Fruit fly (Drosophila melanogaster) whole organism, embryonic: ENCODE data around the gene BORCS6.

ENCODE experiments used
- Atf6 ChIP-seq: fragments of 200-800 bp; sonication (Bioruptor generic); IDR thresholded peaks from 2 replicates; pipeline ENCODE4 v1.3.6; 2022; ENCODE audit warnings: missing biosample characterization, missing genetic modification characterization
- B-H2 ChIP-seq: fragments of 200-800 bp; sonication (Bioruptor generic); optimal IDR thresholded peaks from 2 replicates; lab custom pipeline; 2018; ENCODE audit warnings: missing biosample characterization, mild to moderate bottlenecking, missing genetic modification characterization
- CG10366 ChIP-seq: fragments of 200-800 bp; sonication (Bioruptor generic); IDR thresholded peaks from 2 replicates; pipeline ENCODE4 v1.3.6; 2022; ENCODE audit warnings: missing biosample characterization, missing genetic modification characterization
- CG10979 ChIP-seq: fragments of 200-800 bp; sonication (Bioruptor generic); optimal IDR thresholded peaks from 2 replicates; lab custom pipeline; 2018; ENCODE audit warnings: missing biosample characterization, mild to moderate bottlenecking, missing genetic modification characterization, moderate library complexity
- CG12236 ChIP-seq: fragments of 200-800 bp; sonication (Bioruptor generic); optimal IDR thresholded peaks from 2 replicates; lab custom pipeline; 2016; ENCODE audit warnings: missing biosample characterization, missing genetic modification characterization
- CG13775 ChIP-seq: fragments of 200-800 bp; sonication (Bioruptor generic); optimal IDR thresholded peaks from 3 replicates; lab custom pipeline; 2017; ENCODE audit warnings: missing biosample characterization, mild to moderate bottlenecking, missing genetic modification characterization
- CG13894 ChIP-seq: fragments of 200-800 bp; sonication (Bioruptor generic); optimal IDR thresholded peaks from 3 replicates; lab custom pipeline; 2018; ENCODE audit warnings: missing biosample characterization, mild to moderate bottlenecking, missing genetic modification characterization, moderate library complexity
- CG14441 ChIP-seq: fragments of 200-800 bp; sonication (Bioruptor generic); IDR thresholded peaks from 2 replicates; pipeline ENCODE4 v1.3.6; 2022; ENCODE audit warnings: missing biosample characterization, missing genetic modification characterization
- CG14860 ChIP-seq: fragments of 200-800 bp; sonication (Bioruptor generic); IDR thresholded peaks from 3 replicates; pipeline ENCODE4 v1.3.6; 2022; ENCODE audit warnings: missing biosample characterization, missing genetic modification characterization; ENCODE audit not compliant: partially characterized antibody
- CG15269 ChIP-seq: fragments of 200-800 bp; sonication (Bioruptor generic); optimal IDR thresholded peaks from 2 replicates; lab custom pipeline; 2018; ENCODE audit warnings: missing biosample characterization, mild to moderate bottlenecking, missing genetic modification characterization, moderate library complexity
- CG1647 ChIP-seq: fragments of 200-800 bp; sonication (Bioruptor generic); optimal IDR thresholded peaks from 3 replicates; lab custom pipeline; 2016; ENCODE audit warnings: missing biosample characterization, missing genetic modification characterization
- CG16863 ChIP-seq: fragments of 200-800 bp; sonication (Bioruptor generic); optimal IDR thresholded peaks from 3 replicates; lab custom pipeline; 2016; ENCODE audit warnings: missing biosample characterization, missing genetic modification characterization
- CG17186 ChIP-seq: fragments of 200-800 bp; sonication (Bioruptor generic); optimal IDR thresholded peaks from 3 replicates; lab custom pipeline; 2017; ENCODE audit warnings: missing biosample characterization, missing genetic modification reagents, missing genetic modification characterization
- CG17385 ChIP-seq: fragments of 200-800 bp; sonication (Bioruptor generic); optimal IDR thresholded peaks from 3 replicates; lab custom pipeline; 2018; ENCODE audit warnings: missing biosample characterization, mild to moderate bottlenecking, missing genetic modification characterization
- CG18599 ChIP-seq: fragments of 200-800 bp; sonication (Bioruptor generic); optimal IDR thresholded peaks from 3 replicates; lab custom pipeline; 2017; ENCODE audit warnings: missing biosample characterization, missing genetic modification characterization, mild to moderate bottlenecking, moderate library complexity, missing genetic modification reagents
- CG3726 ChIP-seq: fragments of 200-800 bp; sonication (Bioruptor generic); IDR thresholded peaks from 3 replicates; pipeline ENCODE4, ENCODE4 v1.3.6; 2022; ENCODE audit warnings: missing biosample characterization, missing genetic modification characterization
- CG4404 ChIP-seq: fragments of 200-800 bp; sonication (Bioruptor generic); IDR thresholded peaks from 2 replicates; pipeline ENCODE4 v1.3.6; 2022; ENCODE audit warnings: missing biosample characterization, missing genetic modification characterization
- CG4730 ChIP-seq: fragments of 200-800 bp; sonication (Bioruptor generic); IDR thresholded peaks from 2 replicates; pipeline ENCODE4 v1.3.6; 2022; ENCODE audit warnings: missing biosample characterization, missing genetic modification characterization
- CG6654 ChIP-seq: fragments of 200-800 bp; sonication (Bioruptor generic); optimal IDR thresholded peaks from 2 replicates; lab custom pipeline; 2017; ENCODE audit warnings: missing biosample characterization, mild to moderate bottlenecking, missing genetic modification characterization
- CG6689 ChIP-seq: fragments of 200-800 bp; sonication (Bioruptor generic); IDR thresholded peaks from 2 replicates; pipeline ENCODE4 v1.3.6; 2022; ENCODE audit warnings: missing biosample characterization, missing genetic modification characterization
- CG8281 ChIP-seq: fragments of 200-800 bp; sonication (Bioruptor generic); optimal IDR thresholded peaks from 2 replicates; lab custom pipeline; 2018; ENCODE audit warnings: missing biosample characterization, mild to moderate bottlenecking, missing genetic modification characterization, moderate library complexity
- CG8478 ChIP-seq: fragments of >200 bp; optimal IDR thresholded peaks from 2 replicates; lab custom pipeline; 2018
- CG9215 ChIP-seq: fragments of 200-800 bp; sonication (Bioruptor generic); IDR thresholded peaks from 2 replicates; pipeline ENCODE4 v1.3.6; 2022; ENCODE audit warnings: missing biosample characterization, missing genetic modification characterization
- CG9727 ChIP-seq: fragments of 200-800 bp; sonication (Bioruptor generic); optimal IDR thresholded peaks from 3 replicates; lab custom pipeline; 2017; ENCODE audit warnings: missing biosample characterization, mild to moderate bottlenecking, missing genetic modification characterization
- Eip74EF ChIP-seq, 2 experiments: fragments of 200-800 bp in 1 of 2; fragments of >200 bp in 1 of 2; sonication (Bioruptor generic) in 1 of 2; optimal IDR thresholded peaks; 2 replicates each; lab custom pipeline; 2017 to 2019; ENCODE audit warnings: missing biosample characterization in 2 of 2, missing genetic modification characterization in 2 of 2, mild to moderate bottlenecking in 1 of 2, moderate library complexity in 1 of 2
- Gug ChIP-seq: fragments of 200-800 bp; sonication (Bioruptor generic); IDR thresholded peaks from 4 replicates; pipeline ENCODE4 v1.3.6; 2022; ENCODE audit warnings: missing biosample characterization, missing genetic modification characterization
- Jarid2 ChIP-seq: fragments of 200-800 bp; sonication (Bioruptor generic); optimal IDR thresholded peaks from 3 replicates; lab custom pipeline; 2017; ENCODE audit warnings: mild to moderate bottlenecking, missing biosample characterization, missing genetic modification reagents, missing genetic modification characterization
- Meics ChIP-seq: fragments of 200-800 bp; sonication (Bioruptor generic); optimal IDR thresholded peaks from 2 replicates; lab custom pipeline; 2017; ENCODE audit warnings: missing biosample characterization, mild to moderate bottlenecking, missing genetic modification characterization
- Poxn ChIP-seq: fragments of 200-800 bp; sonication (Bioruptor generic); IDR thresholded peaks from 2 replicates; pipeline ENCODE4 v1.3.6; 2022; ENCODE audit warnings: missing biosample characterization, missing genetic modification characterization
- Sox100B ChIP-seq: fragments of 200-800 bp; sonication (Bioruptor generic); optimal IDR thresholded peaks from 3 replicates; lab custom pipeline; 2018; ENCODE audit warnings: missing biosample characterization, mild to moderate bottlenecking, missing genetic modification characterization
- Stat92E ChIP-seq, 3 experiments: fragments of >200 bp in 2 of 3; fragments of 200-800 bp in 1 of 3; sonication (Bioruptor generic) in 1 of 3; optimal IDR thresholded peaks; 2 replicates each; lab custom pipeline; 2017 to 2019; ENCODE audit warnings: missing biosample characterization in 3 of 3, missing genetic modification characterization in 3 of 3, mild to moderate bottlenecking in 1 of 3, moderate library complexity in 1 of 3
- bcd ChIP-seq: fragments of 200-800 bp; sonication (Bioruptor generic); optimal IDR thresholded peaks from 2 replicates; lab custom pipeline; 2017; ENCODE audit warnings: missing biosample characterization, mild to moderate bottlenecking, missing genetic modification characterization
- cas ChIP-seq: fragments of 200-800 bp; sonication (Bioruptor generic); IDR thresholded peaks from 2 replicates; pipeline ENCODE4 v1.3.6; 2022; ENCODE audit warnings: missing biosample characterization, missing genetic modification characterization
- crc ChIP-seq: fragments of 200-800 bp; sonication (Bioruptor generic); optimal IDR thresholded peaks from 2 replicates; lab custom pipeline; 2016; ENCODE audit warnings: missing biosample characterization, missing genetic modification characterization
- dati ChIP-seq: fragments of 200-800 bp; sonication (Bioruptor generic); IDR thresholded peaks from 2 replicates; pipeline ENCODE4 v1.3.6; 2022; ENCODE audit warnings: missing biosample characterization, missing genetic modification characterization
- esg ChIP-seq: fragments of 200-800 bp; sonication (Bioruptor generic); conservative IDR thresholded peaks from 2 replicates; pipeline ENCODE4 v1.3.6; 2022; ENCODE audit warnings: missing biosample characterization, missing genetic modification characterization
- ewg ChIP-seq: fragments of 200-800 bp; sonication (Bioruptor generic); optimal IDR thresholded peaks from 3 replicates; lab custom pipeline; 2017; ENCODE audit warnings: mild to moderate bottlenecking, missing biosample characterization, missing genetic modification reagents, missing genetic modification characterization
- gce ChIP-seq: fragments of 200-800 bp; sonication (Bioruptor generic); IDR thresholded peaks from 3 replicates; pipeline ENCODE4 v1.3.6; 2022; ENCODE audit warnings: missing biosample characterization, missing genetic modification characterization
- gsb ChIP-seq: fragments of 200-800 bp; sonication (Bioruptor generic); IDR thresholded peaks from 2 replicates; pipeline ENCODE4 v1.3.6; 2022; ENCODE audit warnings: missing biosample characterization, missing genetic modification characterization
- ind ChIP-seq: fragments of 200-800 bp; sonication (Bioruptor generic); optimal IDR thresholded peaks from 3 replicates; lab custom pipeline; 2016; ENCODE audit warnings: missing biosample characterization, missing genetic modification characterization
- jing ChIP-seq: fragments of 200-800 bp; sonication (Bioruptor generic); optimal IDR thresholded peaks from 2 replicates; lab custom pipeline; 2018; ENCODE audit warnings: missing biosample characterization, mild to moderate bottlenecking, missing genetic modification characterization
- lbe ChIP-seq: fragments of 200-800 bp; sonication (Bioruptor generic); optimal IDR thresholded peaks from 2 replicates; lab custom pipeline; 2016; ENCODE audit warnings: missing biosample characterization, mild to moderate bottlenecking, missing genetic modification characterization
- lilli ChIP-seq: fragments of 200-800 bp; sonication (Bioruptor generic); optimal IDR thresholded peaks from 3 replicates; lab custom pipeline; 2016; ENCODE audit warnings: missing biosample characterization, missing genetic modification characterization
- maf-S ChIP-seq: fragments of 200-800 bp; sonication (Bioruptor generic); optimal IDR thresholded peaks from 2 replicates; lab custom pipeline; 2016; ENCODE audit warnings: missing biosample characterization, missing genetic modification characterization
- nmo ChIP-seq: fragments of 200-800 bp; sonication (Bioruptor generic); optimal IDR thresholded peaks from 2 replicates; lab custom pipeline; 2018; ENCODE audit warnings: missing biosample characterization, mild to moderate bottlenecking, missing genetic modification characterization, moderate library complexity
- sug ChIP-seq: fragments of 200-800 bp; optimal IDR thresholded peaks from 2 replicates; lab custom pipeline; 2019; ENCODE audit warnings: missing biosample characterization, mild to moderate bottlenecking, missing genetic modification characterization, moderate library complexity
- toy ChIP-seq: fragments of 200-800 bp; sonication (Bioruptor generic); IDR thresholded peaks from 2 replicates; pipeline ENCODE4 v1.3.6; 2022; ENCODE audit warnings: missing biosample characterization, missing genetic modification characterization
- tup ChIP-seq: fragments of 200-800 bp; sonication (Bioruptor generic); optimal IDR thresholded peaks from 2 replicates; lab custom pipeline; 2016; ENCODE audit warnings: missing biosample characterization, mild to moderate bottlenecking, missing genetic modification characterization, moderate library complexity

The BORCS6 gene

DNA sequence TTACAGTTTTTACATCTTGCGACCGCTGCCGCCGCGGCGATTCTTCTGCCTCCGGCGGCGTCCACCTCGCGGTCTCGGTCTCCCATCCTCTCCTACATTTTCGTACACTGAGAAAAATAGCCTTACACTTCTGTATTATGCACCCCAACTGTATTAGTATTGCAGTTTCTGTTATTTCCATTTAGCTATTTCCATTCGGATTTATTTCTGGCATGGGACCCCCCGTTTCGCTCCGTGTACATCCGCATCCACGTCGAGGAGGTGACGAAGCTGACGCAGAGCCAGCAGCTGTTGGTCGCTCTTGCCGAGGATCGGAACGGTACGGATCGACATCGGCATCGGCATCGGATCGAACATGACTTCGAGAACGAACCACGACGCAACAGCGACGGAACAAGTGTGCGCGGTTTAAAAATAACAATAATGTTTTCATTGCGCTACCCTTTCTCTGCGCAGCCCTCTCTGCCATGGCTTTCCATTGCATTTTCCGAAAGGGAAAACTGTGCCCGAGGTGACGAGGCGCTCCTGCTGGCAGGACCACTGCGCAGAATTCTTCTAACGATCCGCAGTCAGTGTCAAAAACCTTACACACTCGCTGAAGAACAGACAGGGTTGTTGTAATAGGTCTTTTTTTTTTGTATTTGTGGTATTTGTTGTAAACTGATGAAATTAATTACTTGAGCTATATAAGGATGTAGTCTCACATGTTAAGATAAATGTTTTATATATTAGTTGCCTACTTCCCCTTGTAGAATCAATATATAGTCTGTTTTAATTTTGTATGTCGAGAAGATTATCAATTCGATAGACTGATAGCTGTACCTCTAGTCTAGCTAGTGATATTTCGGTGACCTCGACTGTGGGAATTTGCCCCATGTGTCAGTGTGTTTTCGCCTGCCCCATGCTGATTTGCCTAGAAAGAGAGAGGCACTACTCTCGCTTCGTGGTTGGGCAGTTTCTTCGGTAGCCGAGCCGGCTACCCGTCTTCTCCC, 48.9 kb downstream of the BORCS6 start (continued):
- TF ChIP-seq ind (GFP tag; lab: Kevin White, UChicago) (peak; percentile 92), CG8281 (peak; percentile 64), crc (peak; percentile 78), CG15269 (peak; percentile 88), nmo (GFP tag; lab: Kevin White, UChicago) (peak; percentile 83), CG8478 (no peak), CG4730 (GFP tag; lab: Robert Waterston, UW) (peak; percentile 87), maf-S (peak; percentile 91), CG9727 (GFP tag; lab: Kevin White, UChicago) (peak; percentile 88), lilli (GFP tag; lab: Kevin White, UChicago) (peak; percentile 93), CG10979 (peak; percentile 89), sug (tag; lab: Kevin White, UChicago) (peak; percentile 86), gce (GFP tag; lab: Robert Waterston, UW) (peak; percentile 80; the same call in 2 of the 3 replicates), ewg (peak; percentile 80), CG16863 (GFP tag; lab: Kevin White, UChicago) (peak; percentile 91), Meics (peak; percentile 88), CG9215 (peak; percentile 87), toy (GFP tag; lab: Robert Waterston, UW) (peak; percentile 79), Poxn (GFP tag; lab: Robert Waterston, UW) (peak; percentile 75), CG18599 (peak; percentile 91), CG3726 (GFP tag; lab: Robert Waterston, UW) (peak; percentile 89; the same call in 2 of the 3 replicates), B-H2 (GFP tag; lab: Kevin White, UChicago) (peak; percentile 87), lbe (no peak), jing (GFP tag; lab: Kevin White, UChicago) (peak; percentile 78), Jarid2 (GFP tag; lab: Kevin White, UChicago) (peak; percentile 59), CG12236 (GFP tag; lab: Kevin White, UChicago) (peak; percentile 79), CG14441 (GFP tag; lab: Robert Waterston, UW) (peak; percentile 91), CG17186 (peak; percentile 37), CG13775 (GFP tag; lab: Kevin White, UChicago) (peak; percentile 97), Atf6 (peak; percentile 91), gsb (GFP tag; lab: Robert Waterston, UW) (peak; percentile 85), Stat92E (GFP tag; optimal IDR thresholded peaks at IDR 0.05; lab: Kevin White, UChicago) (peak in 1 of 3 experiments; percentile 74), cas (peak; percentile 81; the same call in 1 of the 2 replicates), CG14860 (GFP tag; lab: Robert Waterston, UW) (no peak), Sox100B (GFP tag; lab: Kevin White, UChicago) (no peak), CG6689 (peak; percentile 88), CG1647 (peak; percentile 88), tup (GFP tag; lab: Kevin White, UChicago) (peak; percentile 85), CG4404 (GFP tag; lab: Robert Waterston, UW) (peak; percentile 90), bcd (peak; percentile 91), Gug (GFP tag; lab: Robert Waterston, UW) (peak; percentile 95), Eip74EF (GFP tag; optimal IDR thresholded peaks at IDR 0.05; lab: Kevin White, UChicago) (peak in 1 of 2 experiments; percentile 47), esg (peak; percentile 86), dati (peak; percentile 83), CG17385 (GFP tag; lab: Kevin White, UChicago) (peak; percentile 78), CG10366 (GFP tag; lab: Robert Waterston, UW) (peak; percentile 92), CG13894 (tag; lab: Kevin White, UChicago) (peak; percentile 74), CG6654 (GFP tag; lab: Kevin White, UChicago) (peak; percentile 52)
